Worm (Caenorhabditis elegans) whole organism, L4 larva: Measurements from ENCODE around the gene Y62E10A.23.

ENCODE experiments used
- F37D6.2 ChIP-seq: sonication (generic microtip); optimal IDR thresholded peaks from 2 replicates; lab custom pipeline; 2016; ENCODE audit warnings: mild to moderate bottlenecking, missing genetic modification characterization, missing compliant biosample characterization
- aha-1 ChIP-seq: fragments of 150-350 bp; peaks from one replicate; lab custom pipeline; 2014; ENCODE audit warnings: missing biosample characterization, missing genetic modification characterization
- aly-2 ChIP-seq: sonication (generic microtip); optimal IDR thresholded peaks from 2 replicates; lab custom pipeline; 2018; ENCODE audit warnings: missing biosample characterization, missing genetic modification characterization
- ama-1 ChIP-seq: fragments of 150-350 bp; optimal IDR thresholded peaks from 2 replicates; lab custom pipeline; 2014; ENCODE audit warnings: inconsistent platforms, mixed read lengths
- daf-16 ChIP-seq, 3 experiments: sonication (generic microtip); optimal IDR thresholded peaks; 2 replicates each; lab custom pipeline; 2016 to 2017; ENCODE audit warnings: missing genetic modification characterization in 3 of 3, missing genetic modification reagents in 3 of 3, mild to moderate bottlenecking in 2 of 3, missing compliant biosample characterization in 2 of 3, missing biosample characterization in 1 of 3, moderate library complexity in 1 of 3
- fkh-10 ChIP-seq: fragments of 150-350 bp; optimal IDR thresholded peaks from 2 replicates; lab custom pipeline; 2014; ENCODE audit warnings: missing biosample characterization, missing genetic modification reagents, missing genetic modification characterization
- lin-39 ChIP-seq: fragments of 150-350 bp; optimal IDR thresholded peaks from 2 replicates; lab custom pipeline; 2014; ENCODE audit warnings: missing biosample characterization, missing genetic modification reagents, missing genetic modification characterization
- lir-3 ChIP-seq: sonication (generic microtip); optimal IDR thresholded peaks from 2 replicates; lab custom pipeline; 2016; ENCODE audit warnings: mild to moderate bottlenecking, missing genetic modification characterization, missing compliant biosample characterization
- madf-5 ChIP-seq, 2 experiments: fragments of 200-800 bp; sonication (Bioruptor generic); IDR thresholded peaks; 2 replicates each; pipeline ENCODE4 v1.3.6; 2022; ENCODE audit warnings: missing compliant biosample characterization in 2 of 2, missing genetic modification characterization in 2 of 2
- nhr-76 ChIP-seq: fragments of 150-350 bp; optimal IDR thresholded peaks from 2 replicates; lab custom pipeline; 2014; ENCODE audit warnings: missing biosample characterization, missing genetic modification characterization
- snpc-4 ChIP-seq: fragments of 150-350 bp; optimal IDR thresholded peaks from 2 replicates; lab custom pipeline; 2014; ENCODE audit warnings: missing biosample characterization, missing genetic modification characterization
- unc-130 ChIP-seq: sonication (generic microtip); optimal IDR thresholded peaks from 2 replicates; lab custom pipeline; 2016; ENCODE audit warnings: missing genetic modification reagents, missing genetic modification characterization, missing compliant biosample characterization
- unc-39 ChIP-seq: sonication (generic microtip); optimal IDR thresholded peaks from 2 replicates; lab custom pipeline; 2017; ENCODE audit warnings: missing biosample characterization, missing genetic modification characterization
- ztf-11 ChIP-seq: fragments of 150-350 bp; optimal IDR thresholded peaks from 2 replicates; lab custom pipeline; 2014; ENCODE audit warnings: missing biosample characterization, missing genetic modification characterization

DNA sequence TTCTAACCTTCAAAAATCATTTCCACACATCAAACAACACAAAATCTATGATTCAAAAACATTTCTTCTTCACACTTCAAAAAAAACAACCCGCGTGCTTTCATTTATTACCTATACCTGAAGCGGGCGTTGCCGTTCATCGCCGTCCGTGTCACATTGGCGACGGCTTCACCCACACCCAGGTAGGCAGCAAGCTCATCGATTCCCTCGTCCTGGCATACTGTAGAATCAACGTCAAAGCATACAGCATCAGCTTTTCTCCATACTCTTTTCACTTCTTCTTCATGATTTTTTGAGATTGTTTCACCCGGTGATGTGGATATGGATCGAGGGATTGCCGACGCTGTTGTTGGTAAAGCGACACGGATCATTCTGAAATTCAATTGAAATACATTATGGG is 6.1 kb downstream of the Y62E10A.23 start:
- TF ChIP-seq F37D6.2 (tag; lab: Kevin White, UChicago) (no peak), snpc-4 (tag; lab: Kevin White, UChicago) (no peak), ztf-11 (tag; lab: Kevin White, UChicago) (no peak), madf-5 (GFP tag; IDR thresholded peaks at IDR 0.05; lab: Robert Waterston, UW) (no peak), ama-1 (lab: Kevin White, UChicago) (no peak), unc-130 (GFP tag; lab: Kevin White, UChicago) (no peak), aha-1 (tag; lab: Kevin White, UChicago) (peak; percentile 25), lir-3 (no peak), unc-39 (tag; lab: Kevin White, UChicago) (no peak), fkh-10 (no peak), lin-39 (tag; lab: Kevin White, UChicago) (no peak), nhr-76 (no peak), aly-2 (tag; lab: Kevin White, UChicago) (no peak), daf-16 (GFP tag; optimal IDR thresholded peaks at IDR 0.05; lab: Kevin White, UChicago) (no peak), daf-16 (tag; optimal IDR thresholded peaks at IDR 0.05; lab: Kevin White, UChicago) (no peak)
